Worm (Caenorhabditis elegans): ENCODE results near the gene fic-1.

DNA sequence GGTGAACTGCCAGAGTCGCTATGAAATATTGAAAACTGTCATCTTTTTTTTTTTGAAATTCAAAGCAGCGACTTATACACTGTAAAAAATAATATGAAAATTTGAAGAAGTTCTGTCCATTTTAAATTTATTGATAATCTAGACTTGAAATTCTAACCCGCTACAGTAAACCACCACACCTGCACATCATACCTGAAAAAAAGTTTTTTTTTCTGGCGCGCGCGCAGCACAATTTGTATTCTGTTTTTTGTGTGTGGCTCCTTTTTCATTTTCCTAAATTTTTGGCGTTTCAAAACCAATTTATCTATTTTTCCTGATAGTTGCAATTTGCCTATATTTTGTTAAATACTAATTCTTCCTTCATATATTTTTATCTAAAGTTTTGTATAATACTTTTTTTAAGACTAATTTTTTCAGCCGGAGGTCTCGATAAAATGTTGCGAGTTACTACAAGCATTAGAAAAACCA lies 48.3 kb downstream of the fic-1 start, which contains the start of gene cyb-2.1:
- TF ChIP-seq elt-1 (tag; optimal IDR thresholded peaks at IDR 0.05; ENCODE audit: borderline replicate concordance, insufficient read depth): no peak
- TF ChIP-seq pha-4 (tag; optimal IDR thresholded peaks at IDR 0.05): no peak
- TF ChIP-seq cnd-1 (tag; optimal IDR thresholded peaks at IDR 0.05): no peak
